Fruit fly (Drosophila melanogaster) whole organism, embryonic: Measurements from ENCODE around the gene orb.
A peak's percentile ranks its signal among the peaks of the same experiment; 100 is the strongest.

ENCODE experiments used
- Abd-B ChIP-seq: fragments of 200-800 bp; sonication (Bioruptor generic); optimal IDR thresholded peaks from 2 replicates; lab custom pipeline; 2018; ENCODE audit warnings: missing biosample characterization, mild to moderate bottlenecking, missing genetic modification characterization, moderate library complexity
- Atf3 ChIP-seq: fragments of 200-800 bp; sonication (Bioruptor generic); optimal IDR thresholded peaks from 3 replicates; lab custom pipeline; 2016; ENCODE audit warnings: missing biosample characterization, missing genetic modification characterization
- B-H2 ChIP-seq: fragments of 200-800 bp; sonication (Bioruptor generic); optimal IDR thresholded peaks from 2 replicates; lab custom pipeline; 2018; ENCODE audit warnings: missing biosample characterization, mild to moderate bottlenecking, missing genetic modification characterization
- CG11247 ChIP-seq: fragments of 200-800 bp; sonication (Bioruptor generic); IDR thresholded peaks from 2 replicates; pipeline ENCODE4 v1.3.6; 2022; ENCODE audit warnings: missing biosample characterization, missing genetic modification characterization
- CG11696 ChIP-seq: fragments of 200-800 bp; sonication (Bioruptor generic); IDR thresholded peaks from 2 replicates; pipeline ENCODE4 v1.3.6; 2022; ENCODE audit warnings: missing biosample characterization, missing genetic modification characterization
- CG12071 ChIP-seq: fragments of 200-800 bp; sonication (Bioruptor generic); optimal IDR thresholded peaks from 3 replicates; lab custom pipeline; 2018; ENCODE audit warnings: missing biosample characterization, mild to moderate bottlenecking, missing genetic modification characterization
- CG13287 ChIP-seq: fragments of 200-800 bp; sonication (Bioruptor generic); IDR thresholded peaks from 2 replicates; pipeline ENCODE4 v1.3.6; 2022; ENCODE audit warnings: missing biosample characterization, missing genetic modification characterization; ENCODE audit not compliant: partially characterized antibody
- CG13894 ChIP-seq: fragments of 200-800 bp; sonication (Bioruptor generic); optimal IDR thresholded peaks from 3 replicates; lab custom pipeline; 2018; ENCODE audit warnings: missing biosample characterization, mild to moderate bottlenecking, missing genetic modification characterization, moderate library complexity
- CG16779 ChIP-seq: fragments of 200-800 bp; sonication (Bioruptor generic); IDR thresholded peaks from 2 replicates; pipeline ENCODE4 v1.3.6; 2022; ENCODE audit warnings: missing biosample characterization, missing genetic modification characterization
- CG17912 ChIP-seq: fragments of 200-800 bp; sonication (Bioruptor generic); optimal IDR thresholded peaks from 2 replicates; lab custom pipeline; 2018; ENCODE audit warnings: missing biosample characterization, mild to moderate bottlenecking, missing genetic modification characterization
- CG2678 ChIP-seq: fragments of 200-800 bp; sonication (Bioruptor generic); optimal IDR thresholded peaks from 3 replicates; lab custom pipeline; 2019; ENCODE audit warnings: missing biosample characterization, mild to moderate bottlenecking, missing genetic modification characterization, moderate library complexity
- CG3065 ChIP-seq: fragments of 200-800 bp; sonication (Bioruptor generic); optimal IDR thresholded peaks from 2 replicates; lab custom pipeline; 2016; ENCODE audit warnings: missing biosample characterization, missing genetic modification characterization
- CG32532 ChIP-seq: fragments of 200-800 bp; sonication (Bioruptor generic); IDR thresholded peaks from 2 replicates; pipeline ENCODE4 v1.3.6; 2022; ENCODE audit warnings: missing biosample characterization, missing genetic modification characterization
- CG3847 ChIP-seq: fragments of 200-800 bp; sonication (Bioruptor generic); IDR thresholded peaks from 2 replicates; pipeline ENCODE4 v1.3.6; 2022; ENCODE audit warnings: missing biosample characterization, missing genetic modification characterization
- CG4282 ChIP-seq: fragments of 200-800 bp; sonication (Bioruptor generic); optimal IDR thresholded peaks from 2 replicates; lab custom pipeline; 2016; ENCODE audit warnings: missing biosample characterization, missing genetic modification characterization
- CG4404 ChIP-seq: fragments of 200-800 bp; sonication (Bioruptor generic); IDR thresholded peaks from 2 replicates; pipeline ENCODE4 v1.3.6; 2022; ENCODE audit warnings: missing biosample characterization, missing genetic modification characterization
- CG4707 ChIP-seq: fragments of 200-800 bp; sonication (Bioruptor generic); optimal IDR thresholded peaks from 2 replicates; lab custom pipeline; 2018; ENCODE audit warnings: missing biosample characterization, mild to moderate bottlenecking, missing genetic modification characterization, moderate library complexity
- CG5953 ChIP-seq: fragments of 200-800 bp; sonication (Bioruptor generic); IDR thresholded peaks from 2 replicates; pipeline ENCODE4 v1.3.6; 2022; ENCODE audit warnings: missing biosample characterization, missing genetic modification characterization
- CG7839 ChIP-seq: fragments of 200-800 bp; sonication (Bioruptor generic); optimal IDR thresholded peaks from 3 replicates; lab custom pipeline; 2018; ENCODE audit warnings: missing biosample characterization, mild to moderate bottlenecking, missing genetic modification characterization, moderate library complexity
- CHES-1-like ChIP-seq: fragments of 200-800 bp; sonication (Bioruptor generic); optimal IDR thresholded peaks from 2 replicates; lab custom pipeline; 2016; ENCODE audit warnings: missing biosample characterization, missing genetic modification characterization
- Eip74EF ChIP-seq, 2 experiments: fragments of 200-800 bp in 1 of 2; fragments of >200 bp in 1 of 2; sonication (Bioruptor generic) in 1 of 2; optimal IDR thresholded peaks; 2 replicates each; lab custom pipeline; 2017 to 2019; ENCODE audit warnings: missing biosample characterization in 2 of 2, missing genetic modification characterization in 2 of 2, mild to moderate bottlenecking in 1 of 2, moderate library complexity in 1 of 2
- Elba2 ChIP-seq: fragments of 200-800 bp; sonication (Bioruptor generic); optimal IDR thresholded peaks from 3 replicates; lab custom pipeline; 2016; ENCODE audit warnings: missing biosample characterization, missing genetic modification characterization
- Ets97D ChIP-seq: fragments of 200-800 bp; sonication (Bioruptor generic); optimal IDR thresholded peaks from 3 replicates; lab custom pipeline; 2016; ENCODE audit warnings: missing biosample characterization, missing genetic modification characterization
- GATAe ChIP-seq: fragments of 200-800 bp; sonication (Bioruptor generic); conservative IDR thresholded peaks from 2 replicates; pipeline ENCODE4 v1.3.6; 2022; ENCODE audit warnings: missing biosample characterization, missing genetic modification characterization
- HmgZ ChIP-seq: fragments of 200-800 bp; sonication (Bioruptor generic); optimal IDR thresholded peaks from 2 replicates; lab custom pipeline; 2018; ENCODE audit warnings: missing biosample characterization, mild to moderate bottlenecking, missing genetic modification characterization
- Hr51 ChIP-seq, 2 experiments: fragments of 200-800 bp; sonication (Bioruptor generic); optimal IDR thresholded peaks; 2 replicates in 1 of 2; 3 replicates in 1 of 2; lab custom pipeline; 2016 to 2018; ENCODE audit warnings: missing biosample characterization in 2 of 2, missing genetic modification characterization in 2 of 2, mild to moderate bottlenecking in 1 of 2, moderate library complexity in 1 of 2
- Hsf ChIP-seq: fragments of 200-800 bp; sonication (Bioruptor generic); optimal IDR thresholded peaks from 3 replicates; lab custom pipeline; 2016; ENCODE audit warnings: missing biosample characterization, missing genetic modification characterization
- Med ChIP-seq: fragments of 200-800 bp; sonication (Bioruptor generic); peaks from one replicate; lab custom pipeline; 2016; ENCODE audit warnings: missing biosample characterization, missing genetic modification characterization, mild to moderate bottlenecking, inconsistent platforms, moderate library complexity
- Meics ChIP-seq: fragments of 200-800 bp; sonication (Bioruptor generic); optimal IDR thresholded peaks from 2 replicates; lab custom pipeline; 2017; ENCODE audit warnings: missing biosample characterization, mild to moderate bottlenecking, missing genetic modification characterization
- Optix ChIP-seq: fragments of 200-800 bp; sonication (Bioruptor generic); IDR thresholded peaks from 3 replicates; pipeline ENCODE4 v1.3.6; 2022; ENCODE audit warnings: missing biosample characterization, missing genetic modification characterization
- Trl ChIP-seq, 3 experiments: fragments of >200 bp in 2 of 3; fragments of 200-800 bp in 1 of 3; sonication (Bioruptor generic) in 1 of 3; optimal IDR thresholded peaks; 2 replicates in 1 of 3; 3 replicates in 2 of 3; lab custom pipeline; 2016 to 2017; ENCODE audit warnings: missing biosample characterization in 1 of 3, missing genetic modification characterization in 1 of 3
- ara ChIP-seq: fragments of 200-800 bp; sonication (Bioruptor generic); IDR thresholded peaks from 2 replicates; pipeline ENCODE4 v1.3.6; 2022; ENCODE audit warnings: missing biosample characterization, missing genetic modification characterization
- chm ChIP-seq: fragments of 200-800 bp; sonication (Bioruptor generic); IDR thresholded peaks from 2 replicates; pipeline ENCODE4 v1.3.6; 2022; ENCODE audit warnings: missing biosample characterization, missing genetic modification characterization
- dmrt99B ChIP-seq: fragments of 200-800 bp; sonication (Bioruptor generic); optimal IDR thresholded peaks from 2 replicates; lab custom pipeline; 2018; ENCODE audit warnings: missing biosample characterization, mild to moderate bottlenecking, missing genetic modification characterization, moderate library complexity
- ftz-f1 ChIP-seq: fragments of 200-800 bp; sonication (Bioruptor generic); optimal IDR thresholded peaks from 2 replicates; lab custom pipeline; 2016; ENCODE audit warnings: missing biosample characterization, missing genetic modification characterization
- grn ChIP-seq: fragments of 200-800 bp; sonication (Bioruptor generic); optimal IDR thresholded peaks from 3 replicates; lab custom pipeline; 2017; ENCODE audit warnings: missing biosample characterization, missing genetic modification characterization
- hth ChIP-seq: fragments of >200 bp; optimal IDR thresholded peaks from 2 replicates; lab custom pipeline; 2017; ENCODE audit warnings: inconsistent platforms
- inv ChIP-seq: fragments of 200-800 bp; sonication (Bioruptor generic); IDR thresholded peaks from 2 replicates; pipeline ENCODE4 v1.3.6; 2022; ENCODE audit warnings: missing biosample characterization, missing genetic modification characterization; ENCODE audit not compliant: partially characterized antibody
- knrl ChIP-seq: fragments of 200-800 bp; sonication (Bioruptor generic); IDR thresholded peaks from 3 replicates; pipeline ENCODE4 v1.3.6; 2022; ENCODE audit warnings: missing biosample characterization, missing genetic modification characterization; ENCODE audit not compliant: partially characterized antibody
- mirr ChIP-seq: fragments of 200-800 bp; sonication (Bioruptor generic); optimal IDR thresholded peaks from 3 replicates; lab custom pipeline; 2018; ENCODE audit warnings: missing biosample characterization, mild to moderate bottlenecking, missing genetic modification characterization
- otp ChIP-seq: fragments of 200-800 bp; sonication (Bioruptor generic); IDR thresholded peaks from 3 replicates; pipeline ENCODE4, ENCODE4 v1.3.6; 2022; ENCODE audit warnings: missing biosample characterization, missing genetic modification characterization
- row ChIP-seq: fragments of 200-800 bp; sonication (Bioruptor generic); IDR thresholded peaks from 3 replicates; pipeline ENCODE4 v1.3.6; 2022; ENCODE audit warnings: missing biosample characterization, missing genetic modification characterization
- salm ChIP-seq: fragments of 200-800 bp; sonication (Bioruptor generic); optimal IDR thresholded peaks from 2 replicates; lab custom pipeline; 2018; ENCODE audit warnings: missing biosample characterization, mild to moderate bottlenecking, missing genetic modification characterization
- sd ChIP-seq: fragments of 200-800 bp; sonication (Bioruptor generic); optimal IDR thresholded peaks from 3 replicates; lab custom pipeline; 2018; ENCODE audit warnings: missing biosample characterization, mild to moderate bottlenecking, missing genetic modification characterization, moderate library complexity
- sim ChIP-seq: fragments of 200-800 bp; sonication (Bioruptor generic); IDR thresholded peaks from 2 replicates; pipeline ENCODE4 v1.3.6; 2022; ENCODE audit warnings: missing biosample characterization, missing genetic modification characterization
- toy ChIP-seq: fragments of 200-800 bp; sonication (Bioruptor generic); IDR thresholded peaks from 2 replicates; pipeline ENCODE4 v1.3.6; 2022; ENCODE audit warnings: missing biosample characterization, missing genetic modification characterization
- trem ChIP-seq: fragments of 200-800 bp; optimal IDR thresholded peaks from 3 replicates; lab custom pipeline; 2019; ENCODE audit warnings: missing biosample characterization, mild to moderate bottlenecking, missing genetic modification characterization, moderate library complexity
- unc-4 ChIP-seq: fragments of 200-800 bp; sonication (Bioruptor generic); IDR thresholded peaks from 2 replicates; pipeline ENCODE4 v1.3.6; 2022; ENCODE audit warnings: missing biosample characterization, missing genetic modification characterization; ENCODE audit not compliant: partially characterized antibody
- wdn ChIP-seq: fragments of 200-800 bp; sonication (Bioruptor generic); IDR thresholded peaks from 2 replicates; pipeline ENCODE4 v1.3.6; 2022; ENCODE audit warnings: missing biosample characterization, missing genetic modification characterization

The orb gene

DNA sequence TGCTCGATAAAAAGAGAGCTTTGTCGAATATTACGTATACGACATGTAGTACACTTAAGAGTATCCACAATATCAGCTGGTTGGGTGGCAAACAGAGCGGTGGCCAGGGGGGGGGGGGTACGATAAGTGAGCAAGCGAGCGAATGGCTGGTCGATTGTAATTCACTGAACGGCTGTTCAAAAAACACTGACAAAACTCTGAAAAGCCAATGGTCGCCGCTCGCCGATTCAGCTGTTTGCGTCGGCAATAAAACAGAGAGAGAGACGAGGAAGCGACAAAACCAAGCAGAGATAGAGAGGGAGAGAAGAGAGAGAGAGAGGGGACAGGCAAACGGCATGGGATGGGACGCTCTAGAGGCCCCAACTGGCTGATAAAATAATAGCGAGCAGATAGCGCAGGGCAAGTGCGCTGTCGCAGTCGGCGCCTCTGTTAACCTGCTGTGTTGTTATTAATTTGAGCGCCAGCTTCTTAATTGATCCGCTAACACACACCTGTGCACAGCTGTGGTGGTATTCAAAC, 54.1 kb downstream of the orb start, which contains the start of gene cnc (continued):
- TF ChIP-seq Atf3 (GFP tag; lab: Kevin White, UChicago), result no peak
- TF ChIP-seq CG11696 (GFP tag; lab: Robert Waterston, UW), result 0 out of 2 replicates have a peak, but pooled peaks have one; percentile 29
- no peak; the same call in 2 of the 3 replicates for TF ChIP-seq row
- TF ChIP-seq Med, result peak; percentile 88
- peak in 1 of 2 experiments; percentile 6 for TF ChIP-seq Hr51 (GFP tag; optimal IDR thresholded peaks at IDR 0.05; lab: Kevin White, UChicago)
- TF ChIP-seq HmgZ (tag; lab: Kevin White, UChicago), result peak; percentile 51
- TF ChIP-seq inv (GFP tag; lab: Robert Waterston, UW), result no peak
- 0 out of 2 replicates have a peak, but pooled peaks have one; percentile 25 for TF ChIP-seq ara (GFP tag; lab: Robert Waterston, UW)
- TF ChIP-seq wdn (GFP tag; lab: Robert Waterston, UW), result peak; percentile 6; the same call in 1 of the 2 replicates
- peak; percentile 57 for TF ChIP-seq CG13894
- no peak for TF ChIP-seq hth (lab: Kevin White, UChicago)
- no peak for TF ChIP-seq Ets97D (GFP tag; lab: Kevin White, UChicago)
- TF ChIP-seq sim (GFP tag; lab: Robert Waterston, UW), result no peak
- peak; percentile 23 for TF ChIP-seq CG2678 (tag; lab: Kevin White, UChicago)
- 0 out of 3 replicates have a peak, but pooled peaks have one; percentile 17 for TF ChIP-seq knrl (GFP tag; lab: Robert Waterston, UW)
- 0 out of 2 replicates have a peak, but pooled peaks have one; percentile 40 for TF ChIP-seq chm
- peak; percentile 40 for TF ChIP-seq ftz-f1 (GFP tag; lab: Kevin White, UChicago)
- peak; percentile 15 for TF ChIP-seq salm (tag; lab: Kevin White, UChicago)
- TF ChIP-seq CG7839, result peak; percentile 18
- no peak for TF ChIP-seq Abd-B (GFP tag; lab: Kevin White, UChicago)
- no peak; the same call in 2 of the 3 replicates for TF ChIP-seq Optix (GFP tag; lab: Robert Waterston, UW)
- TF ChIP-seq grn, result peak; percentile 83
- TF ChIP-seq CG3847 (GFP tag; lab: Robert Waterston, UW), result 0 out of 2 replicates have a peak, but pooled peaks have one; percentile 10
- TF ChIP-seq Elba2, result no peak
- no peak for TF ChIP-seq toy (GFP tag; lab: Robert Waterston, UW)
- peak; percentile 34 for TF ChIP-seq dmrt99B (tag; lab: Kevin White, UChicago)
- peak; percentile 72 for TF ChIP-seq sd (tag; lab: Kevin White, UChicago)
- TF ChIP-seq CG4707 (GFP tag; lab: Kevin White, UChicago), result no peak
- TF ChIP-seq CHES-1-like, result peak; percentile 51
- TF ChIP-seq Meics (GFP tag; lab: Kevin White, UChicago), result no peak
- peak; percentile 4 for TF ChIP-seq trem (tag; lab: Kevin White, UChicago)
- no peak for TF ChIP-seq CG4404
- TF ChIP-seq GATAe (GFP tag; lab: Robert Waterston, UW), result peak; percentile 50
- peak; percentile 90 to 97 for TF ChIP-seq Trl (optimal IDR thresholded peaks at IDR 0.05; lab: Kevin White, UChicago)
- peak; percentile 35 for TF ChIP-seq Trl (GFP tag; optimal IDR thresholded peaks at IDR 0.05; lab: Kevin White, UChicago)
- no peak for TF ChIP-seq CG3065
- peak in 1 of 2 experiments; percentile 81 for TF ChIP-seq Eip74EF (GFP tag; optimal IDR thresholded peaks at IDR 0.05; lab: Kevin White, UChicago)
- 0 out of 2 replicates have a peak, but pooled peaks have one; percentile 5 for TF ChIP-seq CG5953 (GFP tag; lab: Robert Waterston, UW)
- TF ChIP-seq CG11247 (GFP tag; lab: Robert Waterston, UW), result 0 out of 2 replicates have a peak, but pooled peaks have one; percentile 12
- peak; percentile 55 for TF ChIP-seq B-H2
- TF ChIP-seq CG32532 (GFP tag; lab: Robert Waterston, UW), result peak; percentile 74; the same call in 1 of the 2 replicates
- TF ChIP-seq CG12071 (GFP tag; lab: Kevin White, UChicago), result peak; percentile 63
- peak; percentile 55 for TF ChIP-seq CG13287
- no peak for TF ChIP-seq CG4282 (GFP tag; lab: Kevin White, UChicago)
- peak; percentile 42 for TF ChIP-seq unc-4
- no peak for TF ChIP-seq CG17912
- no peak for TF ChIP-seq Hsf
- peak; percentile 63; the same call in 1 of the 2 replicates for TF ChIP-seq CG16779 (GFP tag; lab: Robert Waterston, UW)
- no peak for TF ChIP-seq otp (GFP tag; lab: Robert Waterston, UW)
- TF ChIP-seq mirr (GFP tag; lab: Kevin White, UChicago), result peak; percentile 69
